Worm (Caenorhabditis elegans) whole organism, young adult: ENCODE data around the gene cest-17.

Source experiments
- B0261.1 ChIP-seq: sonication (generic microtip); optimal IDR thresholded peaks from 2 replicates; lab custom pipeline; 2016; ENCODE audit warnings: mild to moderate bottlenecking, missing genetic modification characterization, moderate library complexity, missing compliant biosample characterization
- D2030.7 ChIP-seq: fragments of 200-800 bp; sonication (Bioruptor generic); IDR thresholded peaks from 2 replicates; pipeline ENCODE4 v1.3.6; 2022; ENCODE audit warnings: missing genetic modification reagents, missing genetic modification characterization, missing compliant biosample characterization
- F22D6.2 ChIP-seq: sonication (generic microtip); optimal IDR thresholded peaks from 2 replicates; lab custom pipeline; 2016; ENCODE audit warnings: mild to moderate bottlenecking, missing genetic modification characterization, missing compliant biosample characterization
- F23B12.7 ChIP-seq: sonication (generic microtip); optimal IDR thresholded peaks from 2 replicates; lab custom pipeline; 2017; ENCODE audit warnings: missing genetic modification characterization, mild to moderate bottlenecking, missing compliant biosample characterization, antibody characterized with exemption, moderate library complexity; ENCODE audit not compliant: insufficient read depth
- F39B2.1 ChIP-seq: fragments of 200-800 bp; sonication (Bioruptor generic); IDR thresholded peaks from 2 replicates; pipeline ENCODE4 v1.3.6; 2022; ENCODE audit warnings: missing genetic modification reagents, missing genetic modification characterization, missing compliant biosample characterization
- F52B5.7 ChIP-seq: sonication (generic microtip); optimal IDR thresholded peaks from 2 replicates; lab custom pipeline; 2016; ENCODE audit warnings: mild to moderate bottlenecking, missing genetic modification characterization, missing compliant biosample characterization
- Y53F4B.3 ChIP-seq: fragments of 200-800 bp; sonication (Bioruptor generic); IDR thresholded peaks from 2 replicates; pipeline ENCODE4 v1.3.6; 2022; ENCODE audit warnings: missing genetic modification reagents, missing genetic modification characterization, missing compliant biosample characterization
- aptf-2 ChIP-seq: fragments of 200-800 bp; sonication (Bioruptor generic); conservative IDR thresholded peaks from 2 replicates; pipeline ENCODE4 v1.3.6; 2022; ENCODE audit warnings: missing genetic modification reagents, missing genetic modification characterization, missing compliant biosample characterization
- athp-1 ChIP-seq: sonication (generic microtip); optimal IDR thresholded peaks from 2 replicates; lab custom pipeline; 2017; ENCODE audit warnings: mild to moderate bottlenecking, missing genetic modification characterization, missing compliant biosample characterization
- attf-6 ChIP-seq: fragments of 200-800 bp; sonication (Bioruptor generic); IDR thresholded peaks from 2 replicates; pipeline ENCODE4 v1.3.6; 2022; ENCODE audit warnings: missing genetic modification reagents, missing genetic modification characterization, missing compliant biosample characterization
- bed-1 ChIP-seq: fragments of 200-800 bp; sonication (Bioruptor generic); IDR thresholded peaks from 2 replicates; pipeline ENCODE4 v1.3.6; 2022; ENCODE audit warnings: missing genetic modification reagents, missing genetic modification characterization, missing compliant biosample characterization
- cebp-2 ChIP-seq: fragments of 200-800 bp; sonication (Bioruptor generic); IDR thresholded peaks from 2 replicates; pipeline ENCODE4 v1.3.6; 2022; ENCODE audit warnings: missing genetic modification characterization, missing compliant biosample characterization
- ceh-27 ChIP-seq: fragments of 200-800 bp; sonication (Bioruptor generic); optimal IDR thresholded peaks from 2 replicates; lab custom pipeline; 2018; ENCODE audit warnings: mild to moderate bottlenecking, missing genetic modification characterization, moderate library complexity, missing compliant biosample characterization
- ceh-79 ChIP-seq: sonication (generic microtip); optimal IDR thresholded peaks from 2 replicates; lab custom pipeline; 2017; ENCODE audit warnings: mild to moderate bottlenecking, missing genetic modification characterization, missing compliant biosample characterization
- chd-7 ChIP-seq: sonication (generic microtip); optimal IDR thresholded peaks from 2 replicates; lab custom pipeline; 2016; ENCODE audit warnings: mild to moderate bottlenecking, missing genetic modification characterization, moderate library complexity, missing compliant biosample characterization
- dpff-1 ChIP-seq: sonication (generic microtip); optimal IDR thresholded peaks from 2 replicates; lab custom pipeline; 2017; ENCODE audit warnings: mild to moderate bottlenecking, missing genetic modification characterization, missing compliant biosample characterization
- egl-18 ChIP-seq: fragments of 200-800 bp; sonication (Bioruptor generic); IDR thresholded peaks from 2 replicates; pipeline ENCODE4 v1.3.6; 2022; ENCODE audit warnings: missing genetic modification reagents, missing genetic modification characterization, missing compliant biosample characterization
- hmg-20 ChIP-seq: fragments of 200-800 bp; sonication (Bioruptor generic); IDR thresholded peaks from 2 replicates; pipeline ENCODE4 v1.3.6; 2022; ENCODE audit warnings: missing genetic modification reagents, missing genetic modification characterization, missing compliant biosample characterization
- hrde-1 ChIP-seq: sonication (generic microtip); optimal IDR thresholded peaks from 2 replicates; lab custom pipeline; 2016; ENCODE audit warnings: missing genetic modification characterization, mild to moderate bottlenecking, missing compliant biosample characterization, moderate library complexity, missing genotype, missing genetic modification reagents, borderline replicate concordance
- lin-26 ChIP-seq: fragments of 200-800 bp; sonication (Bioruptor generic); IDR thresholded peaks from 2 replicates; pipeline ENCODE4 v1.3.6; 2022; ENCODE audit warnings: missing genetic modification reagents, missing genetic modification characterization, missing compliant biosample characterization
- lin-35 ChIP-seq, 3 experiments: fragments of 150-350 bp in 2 of 3; sonication (generic microtip) in 1 of 3; optimal IDR thresholded peaks; 2 replicates each; lab custom pipeline; 2014 to 2018; ENCODE audit warnings: missing biosample characterization in 3 of 3, missing genetic modification characterization in 3 of 3, missing genetic modification reagents in 3 of 3
- lsl-1 ChIP-seq: fragments of 200-800 bp; sonication (Bioruptor generic); optimal IDR thresholded peaks from 2 replicates; lab custom pipeline; 2018; ENCODE audit warnings: mild to moderate bottlenecking, missing genetic modification characterization, moderate library complexity, missing compliant biosample characterization
- lsy-27 ChIP-seq: sonication (generic microtip); optimal IDR thresholded peaks from 2 replicates; lab custom pipeline; 2017; ENCODE audit warnings: missing genetic modification characterization, mild to moderate bottlenecking, missing compliant biosample characterization, antibody characterized with exemption, missing genotype, borderline replicate concordance; ENCODE audit not compliant: insufficient read depth
- madf-3 ChIP-seq: fragments of 200-800 bp; sonication (Bioruptor generic); IDR thresholded peaks from 2 replicates; pipeline ENCODE4 v1.3.6; 2022; ENCODE audit warnings: missing genetic modification reagents, missing genetic modification characterization, missing compliant biosample characterization
- mel-28 ChIP-seq: sonication (generic microtip); optimal IDR thresholded peaks from 2 replicates; lab custom pipeline; 2016; ENCODE audit warnings: borderline replicate concordance, mild to moderate bottlenecking, missing genetic modification characterization, missing compliant biosample characterization
- mes-4 ChIP-seq: sonication (generic microtip); optimal IDR thresholded peaks from 2 replicates; lab custom pipeline; 2016; ENCODE audit warnings: missing genotype, missing genetic modification characterization, missing compliant biosample characterization
- mxl-1 ChIP-seq: sonication (generic microtip); optimal IDR thresholded peaks from 2 replicates; lab custom pipeline; 2016; ENCODE audit warnings: missing genetic modification characterization, missing compliant biosample characterization
- nfyb-1 ChIP-seq: fragments of 200-800 bp; sonication (Bioruptor generic); IDR thresholded peaks from 2 replicates; pipeline ENCODE4 v1.3.6; 2022; ENCODE audit warnings: missing genetic modification reagents, missing genetic modification characterization, missing compliant biosample characterization
- nhr-90 ChIP-seq: sonication (generic microtip); optimal IDR thresholded peaks from 2 replicates; lab custom pipeline; 2016; ENCODE audit warnings: missing genotype, mild to moderate bottlenecking, missing genetic modification characterization, missing compliant biosample characterization
- ztf-18 ChIP-seq: sonication (generic microtip); optimal IDR thresholded peaks from 2 replicates; lab custom pipeline; 2016; ENCODE audit warnings: missing genotype, mild to moderate bottlenecking, missing genetic modification characterization, missing compliant biosample characterization
- ztf-25 ChIP-seq: fragments of 200-800 bp; sonication (Bioruptor generic); IDR thresholded peaks from 2 replicates; pipeline ENCODE4 v1.3.6; 2022; ENCODE audit warnings: missing genetic modification reagents, missing genetic modification characterization, missing compliant biosample characterization

cest-17 gene

ce11 chrV:8190430-8190829, 12.7 kb upstream of the cest-17 start, which contains the start of gene F20D6.1:
Gene F20D6.1, plus strand, starts transcription at chrV:8190730.
- TF ChIP-seq Y53F4B.3 (GFP tag; lab: Robert Waterston, UW): no peak
- TF ChIP-seq F39B2.1 (GFP tag; lab: Robert Waterston, UW): no peak
- no peak for TF ChIP-seq lin-26 (GFP tag; lab: Robert Waterston, UW)
- TF ChIP-seq athp-1 (tag; lab: Kevin White, UChicago): no peak
- TF ChIP-seq ztf-25 (GFP tag; lab: Robert Waterston, UW): no peak
- TF ChIP-seq mes-4 (tag; lab: Kevin White, UChicago): no peak
- TF ChIP-seq egl-18 (GFP tag; lab: Robert Waterston, UW): no peak
- no peak for TF ChIP-seq D2030.7 (GFP tag; lab: Robert Waterston, UW)
- TF ChIP-seq F22D6.2 (tag; lab: Kevin White, UChicago): no peak
- no peak for TF ChIP-seq madf-3 (GFP tag; lab: Robert Waterston, UW)
- no peak for TF ChIP-seq nhr-90
- TF ChIP-seq cebp-2 (GFP tag; lab: Robert Waterston, UW): no peak
- TF ChIP-seq, all 124 proteins: peak for 0

- TF ChIP-seq lin-35 (GFP tag; optimal IDR thresholded peaks at IDR 0.05; lab: Kevin White, UChicago) (no peak), chd-7 (no peak), attf-6 (GFP tag; lab: Robert Waterston, UW) (no peak), dpff-1 (tag; lab: Kevin White, UChicago) (no peak), lsy-27 (tag; lab: Kevin White, UChicago) (no peak), mel-28 (tag; lab: Kevin White, UChicago) (no peak)
- TF ChIP-seq, all 124 proteins: peak for 0
These were observed 7.2 kb upstream of the cest-17 start, which contains the start of gene F20D6.10 for ce11 chrV:8195889-8196418. Gene F20D6.10, minus strand, starts transcription at chrV:8195939.

- TF ChIP-seq hmg-20 (GFP tag; lab: Robert Waterston, UW) (no peak), F52B5.7 (tag; lab: Kevin White, UChicago) (no peak), bed-1 (no peak), F23B12.7 (tag; lab: Kevin White, UChicago) (no peak), nfyb-1 (GFP tag; lab: Robert Waterston, UW) (no peak), lin-26 (GFP tag; lab: Robert Waterston, UW) (no peak), ceh-79 (no peak), aptf-2 (GFP tag; lab: Robert Waterston, UW) (no peak), F22D6.2 (tag; lab: Kevin White, UChicago) (no peak), hrde-1 (tag; lab: Kevin White, UChicago) (no peak)
These were observed 6.1 kb upstream of the cest-17 start for ce11 chrV:8196993-8197392.

ce11 chrV:8198994-8199393, 4.1 kb upstream of the cest-17 start, which contains the start of gene F20D6.11:
Gene F20D6.11, minus strand, starts transcription at chrV:8199094.
- TF ChIP-seq B0261.1 (tag; lab: Kevin White, UChicago): no peak
- TF ChIP-seq mxl-1 (tag; lab: Kevin White, UChicago): no peak
- TF ChIP-seq F23B12.7 (tag; lab: Kevin White, UChicago): no peak
- TF ChIP-seq cebp-2 (GFP tag; lab: Robert Waterston, UW): no peak
- no peak for TF ChIP-seq ztf-18 (tag; lab: Kevin White, UChicago)
- no peak for TF ChIP-seq lsl-1 (GFP tag; lab: Kevin White, UChicago)
- TF ChIP-seq madf-3 (GFP tag; lab: Robert Waterston, UW): no peak
- no peak for TF ChIP-seq ceh-79
- no peak for TF ChIP-seq lsy-27 (tag; lab: Kevin White, UChicago)
- TF ChIP-seq ceh-27 (GFP tag; lab: Kevin White, UChicago): no peak
- TF ChIP-seq, all 124 proteins: peak for 0
